Fruit fly (Drosophila melanogaster) whole organism, adult: ENCODE results near the gene CG43703.
A peak's percentile ranks its signal among the peaks of the same experiment; 100 is the strongest.

Source experiments
- CG11617 ChIP-seq: fragments of 200-800 bp; sonication (Bioruptor generic); optimal IDR thresholded peaks from 2 replicates; lab custom pipeline; 2017; ENCODE audit warnings: mild to moderate bottlenecking, missing biosample characterization, missing genetic modification reagents, missing genetic modification characterization
- CG12768 ChIP-seq: fragments of 200-800 bp; sonication (Bioruptor generic); optimal IDR thresholded peaks from 2 replicates; lab custom pipeline; 2017; ENCODE audit warnings: missing biosample characterization, missing genetic modification characterization, mild to moderate bottlenecking, moderate library complexity, missing genetic modification reagents
- CG14711 ChIP-seq: fragments of 200-800 bp; sonication (Bioruptor generic); optimal IDR thresholded peaks from 2 replicates; lab custom pipeline; 2018; ENCODE audit warnings: missing biosample characterization, mild to moderate bottlenecking, missing genetic modification characterization, moderate library complexity
- CG1620 ChIP-seq: fragments of 200-800 bp; sonication (Bioruptor generic); optimal IDR thresholded peaks from 2 replicates; lab custom pipeline; 2016; ENCODE audit warnings: missing biosample characterization, missing genetic modification characterization
- CG33017 ChIP-seq: fragments of 200-800 bp; sonication (Bioruptor generic); optimal IDR thresholded peaks from 2 replicates; lab custom pipeline; 2018; ENCODE audit warnings: missing biosample characterization, mild to moderate bottlenecking, missing genetic modification characterization, moderate library complexity
- CG5204 ChIP-seq: fragments of 200-800 bp; sonication (Bioruptor generic); optimal IDR thresholded peaks from 2 replicates; lab custom pipeline; 2016; ENCODE audit warnings: missing biosample characterization, missing genetic modification characterization
- CG7045 ChIP-seq: fragments of 200-800 bp; sonication (Bioruptor generic); optimal IDR thresholded peaks from 2 replicates; lab custom pipeline; 2017; ENCODE audit warnings: missing biosample characterization, mild to moderate bottlenecking, missing genetic modification characterization
- CG7101 ChIP-seq: fragments of 200-800 bp; sonication (Bioruptor generic); optimal IDR thresholded peaks from 2 replicates; lab custom pipeline; 2018; ENCODE audit warnings: missing biosample characterization, mild to moderate bottlenecking, missing genetic modification characterization, moderate library complexity
- Clk ChIP-seq: fragments of 200-800 bp; sonication (Bioruptor generic); optimal IDR thresholded peaks from 2 replicates; lab custom pipeline; 2017; ENCODE audit warnings: missing biosample characterization, missing genetic modification characterization
- Crg-1 ChIP-seq: fragments of 200-800 bp; sonication (Bioruptor generic); optimal IDR thresholded peaks from 2 replicates; lab custom pipeline; 2016; ENCODE audit warnings: missing biosample characterization, missing genetic modification characterization
- Hr96 ChIP-seq: fragments of 200-800 bp; sonication (Bioruptor generic); optimal IDR thresholded peaks from 2 replicates; lab custom pipeline; 2016; ENCODE audit warnings: missing biosample characterization, missing genetic modification characterization
- Mnt ChIP-seq: fragments of 200-800 bp; sonication (Bioruptor generic); optimal IDR thresholded peaks from 2 replicates; lab custom pipeline; 2016; ENCODE audit warnings: missing biosample characterization, mild to moderate bottlenecking, missing genetic modification characterization
- bab1 ChIP-seq: fragments of 200-800 bp; sonication (Bioruptor generic); optimal IDR thresholded peaks from 3 replicates; lab custom pipeline; 2019; ENCODE audit warnings: missing biosample characterization, mild to moderate bottlenecking, missing genetic modification characterization, moderate library complexity
- cic ChIP-seq: fragments of 200-800 bp; sonication (Bioruptor generic); optimal IDR thresholded peaks from 2 replicates; lab custom pipeline; 2017; ENCODE audit warnings: missing biosample characterization, mild to moderate bottlenecking, missing genetic modification characterization, moderate library complexity
- cnc ChIP-seq, 2 experiments: fragments of >200 bp; optimal IDR thresholded peaks; 2 replicates each; lab custom pipeline; 2017
- kay ChIP-seq: fragments of 200-800 bp; sonication (Bioruptor generic); peaks from one replicate; lab custom pipeline; 2016; ENCODE audit warnings: missing biosample characterization, missing genetic modification characterization, borderline replicate concordance
- ovo ChIP-seq: fragments of 200-800 bp; sonication (Bioruptor generic); optimal IDR thresholded peaks from 2 replicates; lab custom pipeline; 2016; ENCODE audit warnings: missing biosample characterization, missing genetic modification characterization
- pad ChIP-seq: fragments of 200-800 bp; sonication (Bioruptor generic); optimal IDR thresholded peaks from 3 replicates; lab custom pipeline; 2017; ENCODE audit warnings: missing biosample characterization, missing genetic modification characterization, mild to moderate bottlenecking, moderate library complexity, missing genetic modification reagents
- tj ChIP-seq: fragments of 200-800 bp; sonication (Bioruptor generic); optimal IDR thresholded peaks from 3 replicates; lab custom pipeline; 2017; ENCODE audit warnings: missing biosample characterization, mild to moderate bottlenecking, missing genetic modification characterization, moderate library complexity
- toe ChIP-seq: fragments of 200-800 bp; sonication (Bioruptor generic); optimal IDR thresholded peaks from 2 replicates; lab custom pipeline; 2016; ENCODE audit warnings: missing biosample characterization, missing genetic modification characterization

Gene CG43703

dm6 chr2L:3777485-3777884 lies 12.2 kb downstream of the CG43703 start:
- TF ChIP-seq CG33017 (tag; lab: Kevin White, UChicago) (no peak), cnc (optimal IDR thresholded peaks at IDR 0.05; lab: Kevin White, UChicago) (no peak), kay (GFP tag; lab: Kevin White, UChicago) (no peak), tj (no peak), CG7101 (tag; lab: Kevin White, UChicago) (no peak), CG12768 (no peak)

DNA sequence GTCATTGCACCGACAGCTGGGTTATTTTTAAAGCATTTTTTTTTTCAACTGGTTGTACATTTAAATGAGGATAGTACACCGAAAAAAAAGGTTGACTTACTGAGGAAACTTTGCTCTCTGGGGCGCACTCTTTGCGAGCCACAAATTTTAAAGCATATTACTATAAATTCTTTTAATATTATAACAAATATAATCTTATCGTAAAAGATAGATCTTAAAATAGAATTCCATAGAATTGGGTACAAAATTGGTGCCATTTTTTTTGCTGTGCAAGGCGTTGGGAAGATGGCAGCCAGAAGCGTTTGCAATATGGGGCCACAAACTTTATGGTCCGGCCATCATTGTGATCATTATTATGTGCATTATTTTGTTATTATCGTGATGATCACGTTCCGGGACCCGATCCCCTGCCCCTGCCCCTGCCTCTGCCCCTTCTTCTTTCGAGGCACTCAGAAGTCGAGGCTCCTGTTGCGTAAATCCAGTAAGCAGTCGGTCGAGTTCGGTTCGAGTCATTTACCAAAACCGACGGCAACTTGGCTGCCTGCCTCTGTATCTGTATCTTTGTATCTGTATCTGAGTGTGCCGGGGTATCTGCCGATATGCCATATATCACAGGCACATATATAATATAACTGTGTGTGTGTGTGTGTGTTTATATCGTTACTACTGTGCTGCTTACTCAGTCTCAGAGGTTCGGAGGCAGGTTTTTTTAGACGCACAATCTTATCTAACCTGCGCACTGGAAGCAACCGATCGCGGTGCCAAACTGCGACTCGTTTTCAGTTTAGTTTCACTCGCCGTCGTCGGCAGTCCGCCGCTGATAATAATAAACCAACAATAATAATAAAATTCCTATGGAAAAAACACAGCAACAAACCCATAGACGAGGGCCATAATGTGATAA lies 13.1 kb downstream of the CG43703 start:
- TF ChIP-seq toe (GFP tag; lab: Kevin White, UChicago) (peak; percentile 43), Hr96 (GFP tag; lab: Kevin White, UChicago) (peak; percentile 41), kay (GFP tag; lab: Kevin White, UChicago) (peak; percentile 66), cic (GFP tag; lab: Kevin White, UChicago) (peak; percentile 34), CG7045 (GFP tag; lab: Kevin White, UChicago) (no peak), CG14711 (tag; lab: Kevin White, UChicago) (no peak), CG11617 (GFP tag; lab: Kevin White, UChicago) (no peak), CG5204 (GFP tag; lab: Kevin White, UChicago) (peak; percentile 4), ovo (GFP tag; lab: Kevin White, UChicago) (no peak), tj (peak; percentile 43), Mnt (GFP tag; lab: Kevin White, UChicago) (peak; percentile 16), CG7101 (tag; lab: Kevin White, UChicago) (peak; percentile 38)

DNA sequence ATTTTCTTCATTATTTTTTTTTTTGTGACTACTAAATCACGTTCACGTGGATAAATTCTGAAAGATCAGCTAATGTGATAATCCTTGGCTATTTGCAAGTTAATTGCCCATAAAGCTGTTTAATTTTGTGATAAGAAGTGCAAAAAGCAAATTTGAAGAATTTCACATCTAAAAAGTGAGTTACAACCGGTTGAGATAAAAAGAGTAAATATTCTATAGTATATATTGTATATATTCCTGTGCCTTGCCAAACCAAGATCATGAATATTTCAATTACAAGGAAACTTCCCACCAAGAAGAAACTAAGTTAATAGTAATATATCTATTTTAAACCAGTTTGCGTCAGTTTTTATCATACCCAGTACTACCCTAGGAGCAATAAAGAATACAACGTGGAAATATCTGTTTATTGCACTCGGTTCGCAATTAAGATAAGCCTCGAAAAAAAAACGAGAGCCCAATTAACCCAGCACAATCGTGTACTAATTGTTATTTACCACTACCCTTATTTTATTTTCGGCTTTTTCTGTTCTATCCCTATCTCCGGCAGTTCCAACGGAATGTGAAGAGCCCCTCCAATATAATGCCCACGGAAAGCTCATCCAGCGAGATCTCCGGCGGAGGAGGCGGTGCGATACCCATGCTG lies 14.0 kb downstream of the CG43703 start:
- peak; percentile 82 for TF ChIP-seq kay (GFP tag; lab: Kevin White, UChicago)
- TF ChIP-seq cnc (optimal IDR thresholded peaks at IDR 0.05; lab: Kevin White, UChicago) = no peak
- peak; percentile 39 for TF ChIP-seq CG12768
- TF ChIP-seq CG5204 (GFP tag; lab: Kevin White, UChicago) = peak; percentile 9
- TF ChIP-seq Crg-1 (GFP tag; lab: Kevin White, UChicago) = no peak
- no peak for TF ChIP-seq Mnt (GFP tag; lab: Kevin White, UChicago)
- TF ChIP-seq Hr96 (GFP tag; lab: Kevin White, UChicago) = peak; percentile 9
- TF ChIP-seq tj = no peak
- TF ChIP-seq Clk (GFP tag; lab: Kevin White, UChicago) = no peak
- peak; percentile 22 for TF ChIP-seq CG7045 (GFP tag; lab: Kevin White, UChicago)
- no peak for TF ChIP-seq CG1620 (GFP tag; lab: Kevin White, UChicago)
- TF ChIP-seq pad (GFP tag; lab: Kevin White, UChicago) = no peak
- TF ChIP-seq bab1 (GFP tag; lab: Kevin White, UChicago) = peak; percentile 3
- TF ChIP-seq CG14711 (tag; lab: Kevin White, UChicago) = no peak
- TF ChIP-seq ovo (GFP tag; lab: Kevin White, UChicago) = no peak
- peak; percentile 36 for TF ChIP-seq CG7101 (tag; lab: Kevin White, UChicago)
- TF ChIP-seq cic (GFP tag; lab: Kevin White, UChicago) = peak; percentile 68
- peak; percentile 26 for TF ChIP-seq toe (GFP tag; lab: Kevin White, UChicago)
- peak; percentile 80 for TF ChIP-seq CG33017 (tag; lab: Kevin White, UChicago)
- TF ChIP-seq CG11617 (GFP tag; lab: Kevin White, UChicago) = peak; percentile 78

dm6 chr2L:3780587-3780986 lies 15.3 kb downstream of the CG43703 start:
- TF ChIP-seq CG33017 (tag; lab: Kevin White, UChicago) = no peak
- TF ChIP-seq toe (GFP tag; lab: Kevin White, UChicago) = no peak
- TF ChIP-seq Hr96 (GFP tag; lab: Kevin White, UChicago) = no peak
- TF ChIP-seq CG7045 (GFP tag; lab: Kevin White, UChicago) = no peak
- TF ChIP-seq CG1620 (GFP tag; lab: Kevin White, UChicago) = no peak
- TF ChIP-seq CG14711 (tag; lab: Kevin White, UChicago) = no peak
- TF ChIP-seq CG11617 (GFP tag; lab: Kevin White, UChicago) = no peak
- no peak for TF ChIP-seq bab1 (GFP tag; lab: Kevin White, UChicago)
- TF ChIP-seq Crg-1 (GFP tag; lab: Kevin White, UChicago) = no peak
- no peak for TF ChIP-seq CG7101 (tag; lab: Kevin White, UChicago)
- TF ChIP-seq CG12768 = no peak
- no peak for TF ChIP-seq pad (GFP tag; lab: Kevin White, UChicago)
- no peak for TF ChIP-seq Mnt (GFP tag; lab: Kevin White, UChicago)
- no peak for TF ChIP-seq kay (GFP tag; lab: Kevin White, UChicago)
- TF ChIP-seq CG5204 (GFP tag; lab: Kevin White, UChicago) = no peak
- no peak for TF ChIP-seq ovo (GFP tag; lab: Kevin White, UChicago)

- TF ChIP-seq CG7045 (GFP tag; lab: Kevin White, UChicago) (no peak), Clk (GFP tag; lab: Kevin White, UChicago) (no peak), cic (GFP tag; lab: Kevin White, UChicago) (no peak), Hr96 (GFP tag; lab: Kevin White, UChicago) (no peak), CG7101 (tag; lab: Kevin White, UChicago) (no peak)
These were observed 16.0 kb downstream of the CG43703 start for dm6 chr2L:3781132-3781877.
